Worm (Caenorhabditis elegans) whole organism, L3 larva: ENCODE results near the gene hal-2.

Source experiments
- ZK546.5 ChIP-seq: sonication (generic microtip); optimal IDR thresholded peaks from 2 replicates; lab custom pipeline; 2017; ENCODE audit warnings: missing biosample characterization, missing genetic modification characterization
- aly-2 ChIP-seq: fragments of 150-350 bp; optimal IDR thresholded peaks from 2 replicates; lab custom pipeline; 2014; ENCODE audit warnings: missing biosample characterization, missing genetic modification characterization
- ama-1 ChIP-seq: fragments of 150-350 bp; optimal IDR thresholded peaks from 2 replicates; lab custom pipeline; 2018
- ceh-16 ChIP-seq: sonication (generic microtip); optimal IDR thresholded peaks from 2 replicates; lab custom pipeline; 2017; ENCODE audit warnings: missing biosample characterization, missing genetic modification characterization
- ceh-28 ChIP-seq: fragments of 150-350 bp; optimal IDR thresholded peaks from 2 replicates; lab custom pipeline; 2014; ENCODE audit warnings: missing biosample characterization, missing genetic modification reagents, missing genetic modification characterization
- ceh-9 ChIP-seq: sonication (generic microtip); optimal IDR thresholded peaks from 2 replicates; lab custom pipeline; 2018; ENCODE audit warnings: missing biosample characterization, missing genetic modification characterization
- daf-12 ChIP-seq: fragments of 150-350 bp; optimal IDR thresholded peaks from 2 replicates; lab custom pipeline; 2014; ENCODE audit warnings: missing biosample characterization, missing genetic modification reagents, missing genetic modification characterization
- egl-5 ChIP-seq: fragments of 150-350 bp; optimal IDR thresholded peaks from 2 replicates; lab custom pipeline; 2017; ENCODE audit warnings: missing biosample characterization, missing genetic modification reagents, missing genetic modification characterization, inconsistent platforms
- elt-2 ChIP-seq: sonication (generic microtip); optimal IDR thresholded peaks from 2 replicates; lab custom pipeline; 2016; ENCODE audit warnings: missing genetic modification reagents, mild to moderate bottlenecking, missing genetic modification characterization, missing compliant biosample characterization
- eor-1 ChIP-seq, 2 experiments: fragments of 150-350 bp; optimal IDR thresholded peaks; 2 replicates each; lab custom pipeline; 2014 to 2018; ENCODE audit warnings: missing biosample characterization in 2 of 2, missing genetic modification characterization in 2 of 2
- fkh-2 ChIP-seq: fragments of 150-350 bp; optimal IDR thresholded peaks from 2 replicates; lab custom pipeline; 2014; ENCODE audit warnings: missing biosample characterization, missing genetic modification reagents, missing genetic modification characterization
- fos-1 ChIP-seq: fragments of 150-350 bp; optimal IDR thresholded peaks from 2 replicates; lab custom pipeline; 2014; ENCODE audit warnings: missing biosample characterization, missing genetic modification characterization
- lin-15B ChIP-seq: fragments of 150-350 bp; optimal IDR thresholded peaks from 2 replicates; lab custom pipeline; 2014; ENCODE audit warnings: missing biosample characterization, missing genetic modification characterization
- lin-39 ChIP-seq: fragments of 150-350 bp; optimal IDR thresholded peaks from 2 replicates; lab custom pipeline; 2018; ENCODE audit warnings: missing biosample characterization, missing genetic modification reagents, missing genetic modification characterization
- lsy-12 ChIP-seq: sonication (generic microtip); optimal IDR thresholded peaks from 2 replicates; lab custom pipeline; 2016; ENCODE audit warnings: mild to moderate bottlenecking, missing genetic modification characterization, missing compliant biosample characterization
- mdl-1 ChIP-seq: fragments of 150-350 bp; optimal IDR thresholded peaks from 2 replicates; lab custom pipeline; 2014; ENCODE audit warnings: missing biosample characterization, missing genetic modification characterization
- mml-1 ChIP-seq: fragments of 150-350 bp; sonication (generic microtip); optimal IDR thresholded peaks from 3 replicates; lab custom pipeline; 2014; ENCODE audit warnings: missing biosample characterization, missing genetic modification characterization
- nfya-1 ChIP-seq: sonication (generic microtip); optimal IDR thresholded peaks from 2 replicates; lab custom pipeline; 2017; ENCODE audit warnings: missing genetic modification characterization, mild to moderate bottlenecking, missing compliant biosample characterization, antibody characterized with exemption, moderate library complexity; ENCODE audit not compliant: insufficient read depth
- nhr-11 ChIP-seq: fragments of 150-350 bp; optimal IDR thresholded peaks from 2 replicates; lab custom pipeline; 2014; ENCODE audit warnings: missing biosample characterization, missing genetic modification characterization
- nhr-12 ChIP-seq: fragments of 150-350 bp; optimal IDR thresholded peaks from 2 replicates; lab custom pipeline; 2014; ENCODE audit warnings: missing biosample characterization, missing genetic modification characterization
- nhr-23 ChIP-seq: fragments of 150-350 bp; optimal IDR thresholded peaks from 2 replicates; lab custom pipeline; 2014; ENCODE audit warnings: missing biosample characterization, missing genetic modification reagents, missing genetic modification characterization
- nhr-237 ChIP-seq: fragments of 150-350 bp; optimal IDR thresholded peaks from 2 replicates; lab custom pipeline; 2014; ENCODE audit warnings: missing biosample characterization, missing genetic modification characterization
- nhr-25 ChIP-seq: sonication (generic microtip); optimal IDR thresholded peaks from 2 replicates; lab custom pipeline; 2017; ENCODE audit warnings: missing biosample characterization, missing genetic modification characterization
- nhr-28 ChIP-seq: fragments of 150-350 bp; optimal IDR thresholded peaks from 2 replicates; lab custom pipeline; 2014; ENCODE audit warnings: missing biosample characterization, missing genetic modification characterization
- nhr-43 ChIP-seq: sonication (generic microtip); optimal IDR thresholded peaks from 2 replicates; lab custom pipeline; 2016; ENCODE audit warnings: mild to moderate bottlenecking, missing genetic modification characterization, missing compliant biosample characterization; ENCODE audit not compliant: poor library complexity, severe bottlenecking
- nhr-67 ChIP-seq: fragments of 150-350 bp; optimal IDR thresholded peaks from 2 replicates; lab custom pipeline; 2014; ENCODE audit warnings: missing biosample characterization, missing genetic modification characterization
- nhr-76 ChIP-seq: fragments of 150-350 bp; sonication (generic microtip); optimal IDR thresholded peaks from 5 replicates; lab custom pipeline; 2014; ENCODE audit warnings: missing biosample characterization, missing genetic modification characterization
- pqm-1 ChIP-seq: fragments of 150-350 bp; optimal IDR thresholded peaks from 2 replicates; lab custom pipeline; 2017; ENCODE audit warnings: missing biosample characterization, missing genetic modification characterization, inconsistent platforms
- sea-2 ChIP-seq: fragments of 150-350 bp; sonication (generic microtip); optimal IDR thresholded peaks from 4 replicates; lab custom pipeline; 2014; ENCODE audit warnings: missing biosample characterization, missing genetic modification reagents, missing genetic modification characterization
- snpc-4 ChIP-seq: fragments of 150-350 bp; optimal IDR thresholded peaks from 2 replicates; lab custom pipeline; 2014; ENCODE audit warnings: missing biosample characterization, missing genetic modification characterization
- tbx-2 ChIP-seq: sonication (generic microtip); optimal IDR thresholded peaks from 2 replicates; lab custom pipeline; 2016; ENCODE audit warnings: mild to moderate bottlenecking, missing genetic modification characterization, missing compliant biosample characterization
- unc-62 ChIP-seq: fragments of 150-350 bp; sonication (generic microtip); optimal IDR thresholded peaks from 4 replicates; lab custom pipeline; 2014; ENCODE audit warnings: missing biosample characterization, missing genetic modification reagents, missing genetic modification characterization
- zag-1 ChIP-seq: fragments of 150-350 bp; optimal IDR thresholded peaks from 2 replicates; lab custom pipeline; 2014; ENCODE audit warnings: missing biosample characterization, missing genetic modification characterization
- ztf-4 ChIP-seq: fragments of 150-350 bp; optimal IDR thresholded peaks from 2 replicates; lab custom pipeline; 2014; ENCODE audit warnings: missing biosample characterization, missing genetic modification characterization

hal-2 gene

ce11 chrIII:10112958-10113357 is 24.2 kb upstream of the hal-2 start, which contains the start of gene vps-29:
Gene vps-29 (minus strand): TSS chrIII:10113058.
- no peak for TF ChIP-seq ama-1 (lab: Kevin White, UChicago)

- TF ChIP-seq unc-62 (GFP tag; lab: Kevin White, UChicago) (no peak), pqm-1 (tag; lab: Kevin White, UChicago) (no peak), elt-2 (tag; lab: Kevin White, UChicago) (no peak), lsy-12 (no peak), eor-1 (tag; optimal IDR thresholded peaks at IDR 0.05; lab: Kevin White, UChicago) (no peak), ZK546.5 (tag; lab: Kevin White, UChicago) (no peak), mml-1 (no peak), ceh-9 (no peak), nhr-237 (tag; lab: Kevin White, UChicago) (no peak), ceh-16 (tag; lab: Kevin White, UChicago) (no peak), nhr-28 (no peak), daf-12 (no peak)
- TF ChIP-seq, all 47 proteins: peak for 0
Observed at ce11 chrIII:10108995-10109394, 20.3 kb upstream of the hal-2 start, which contains the start of gene T16H12.9. Gene T16H12.9 (plus strand): TSS chrIII:10109295.

- TF ChIP-seq mml-1 = no peak
- no peak for TF ChIP-seq lsy-12
- no peak for TF ChIP-seq daf-12
- TF ChIP-seq nhr-43 = no peak
- no peak for TF ChIP-seq nhr-12 (tag; lab: Kevin White, UChicago)
- no peak for TF ChIP-seq nfya-1
- no peak for TF ChIP-seq aly-2 (tag; lab: Kevin White, UChicago)
- TF ChIP-seq nhr-23 (tag; lab: Kevin White, UChicago) = no peak
- TF ChIP-seq lin-15B (tag; lab: Kevin White, UChicago) = no peak
- TF ChIP-seq nhr-237 (tag; lab: Kevin White, UChicago) = no peak
- no peak for TF ChIP-seq snpc-4 (tag; lab: Kevin White, UChicago)
- no peak for TF ChIP-seq tbx-2 (tag; lab: Kevin White, UChicago)
- no peak for TF ChIP-seq nhr-11 (tag; lab: Kevin White, UChicago)
- no peak for TF ChIP-seq eor-1 (tag; optimal IDR thresholded peaks at IDR 0.05; lab: Kevin White, UChicago)
- no peak for TF ChIP-seq mdl-1 (tag; lab: Kevin White, UChicago)
- TF ChIP-seq nhr-67 = no peak
- no peak for TF ChIP-seq fos-1
Observed at ce11 chrIII:10106390-10106789, 17.7 kb upstream of the hal-2 start, which contains the start of gene srt-55. Gene srt-55 (minus strand): TSS chrIII:10106490.

ce11 chrIII:10101352-10101751 is 12.6 kb upstream of the hal-2 start, which contains the start of gene kel-10:
Gene kel-10 (minus strand): TSS chrIII:10101452.
- TF ChIP-seq ceh-28 (no peak), snpc-4 (tag; lab: Kevin White, UChicago) (no peak), ztf-4 (tag; lab: Kevin White, UChicago) (no peak), sea-2 (GFP tag; lab: Kevin White, UChicago) (no peak), mml-1 (no peak), egl-5 (tag; lab: Kevin White, UChicago) (no peak), eor-1 (tag; optimal IDR thresholded peaks at IDR 0.05; lab: Kevin White, UChicago) (no peak), fkh-2 (no peak), nhr-25 (no peak), nhr-28 (no peak), daf-12 (no peak), nhr-76 (tag; lab: Kevin White, UChicago) (no peak), pqm-1 (tag; lab: Kevin White, UChicago) (no peak), nfya-1 (no peak), ama-1 (lab: Kevin White, UChicago) (no peak)

- TF ChIP-seq pqm-1 (tag; lab: Kevin White, UChicago) = no peak
- TF ChIP-seq nhr-12 (tag; lab: Kevin White, UChicago) = no peak
- no peak for TF ChIP-seq lin-15B (tag; lab: Kevin White, UChicago)
- no peak for TF ChIP-seq lin-39 (tag; lab: Kevin White, UChicago)
- TF ChIP-seq ZK546.5 (tag; lab: Kevin White, UChicago) = no peak
- TF ChIP-seq nhr-67 = no peak
- no peak for TF ChIP-seq ceh-28
- no peak for TF ChIP-seq ama-1 (lab: Kevin White, UChicago)
- no peak for TF ChIP-seq nhr-11 (tag; lab: Kevin White, UChicago)
- no peak for TF ChIP-seq zag-1
Observed at ce11 chrIII:10097981-10098380, 9.2 kb upstream of the hal-2 start, which contains the start of gene spop-1. Gene spop-1 (minus strand): TSS chrIII:10098081.
